Worm (Caenorhabditis elegans) whole organism, L4 larva: ENCODE results near the gene ZK455.5.

Source experiments
- F44E2.7 ChIP-seq: fragments of 200-800 bp; sonication (Bioruptor generic); IDR thresholded peaks from 2 replicates; pipeline ENCODE4 v2.1.2; 2022; ENCODE audit warnings: missing genetic modification characterization, missing compliant biosample characterization
- T20F7.1 ChIP-seq: fragments of 200-800 bp; sonication (Bioruptor generic); optimal IDR thresholded peaks from 2 replicates; lab custom pipeline; 2018; ENCODE audit warnings: mild to moderate bottlenecking, missing genetic modification characterization, missing compliant biosample characterization
- Y75B8A.6 ChIP-seq: fragments of 200-800 bp; sonication (Bioruptor generic); IDR thresholded peaks from 2 replicates; pipeline ENCODE4 v1.3.6; 2022; ENCODE audit warnings: missing genetic modification reagents, missing genetic modification characterization, missing compliant biosample characterization
- aha-1 ChIP-seq: fragments of 150-350 bp; peaks from one replicate; lab custom pipeline; 2014; ENCODE audit warnings: missing biosample characterization, missing genetic modification characterization
- ceh-82 ChIP-seq: sonication (generic microtip); optimal IDR thresholded peaks from 2 replicates; lab custom pipeline; 2017; ENCODE audit warnings: missing biosample characterization, missing genetic modification characterization
- daf-16 ChIP-seq, 3 experiments: sonication (generic microtip); optimal IDR thresholded peaks; 2 replicates each; lab custom pipeline; 2016 to 2017; ENCODE audit warnings: missing genetic modification characterization in 3 of 3, missing genetic modification reagents in 3 of 3, mild to moderate bottlenecking in 2 of 3, missing compliant biosample characterization in 2 of 3, missing biosample characterization in 1 of 3, moderate library complexity in 1 of 3
- lin-13 ChIP-seq: fragments of 150-350 bp; optimal IDR thresholded peaks from 2 replicates; lab custom pipeline; 2014; ENCODE audit warnings: missing biosample characterization, missing genetic modification reagents, missing genetic modification characterization
- madf-5 ChIP-seq, 2 experiments: fragments of 200-800 bp; sonication (Bioruptor generic); IDR thresholded peaks; 2 replicates each; pipeline ENCODE4 v1.3.6; 2022; ENCODE audit warnings: missing compliant biosample characterization in 2 of 2, missing genetic modification characterization in 2 of 2
- nhr-10 ChIP-seq: fragments of 150-350 bp; optimal IDR thresholded peaks from 2 replicates; lab custom pipeline; 2014; ENCODE audit warnings: missing biosample characterization, missing genetic modification characterization
- nhr-11 ChIP-seq: fragments of 150-350 bp; optimal IDR thresholded peaks from 2 replicates; lab custom pipeline; 2014; ENCODE audit warnings: missing biosample characterization, missing genetic modification characterization
- nhr-28 ChIP-seq: fragments of 150-350 bp; optimal IDR thresholded peaks from 2 replicates; lab custom pipeline; 2014; ENCODE audit warnings: missing biosample characterization, missing genetic modification characterization
- nhr-41 ChIP-seq: fragments of 200-800 bp; sonication (Bioruptor generic); IDR thresholded peaks from 2 replicates; pipeline ENCODE4 v1.3.6; 2022; ENCODE audit warnings: missing genetic modification reagents, missing genetic modification characterization, missing compliant biosample characterization
- unc-39 ChIP-seq: sonication (generic microtip); optimal IDR thresholded peaks from 2 replicates; lab custom pipeline; 2017; ENCODE audit warnings: missing biosample characterization, missing genetic modification characterization
- zag-1 ChIP-seq: fragments of 150-350 bp; optimal IDR thresholded peaks from 2 replicates; lab custom pipeline; 2014; ENCODE audit warnings: missing biosample characterization, missing genetic modification characterization

DNA sequence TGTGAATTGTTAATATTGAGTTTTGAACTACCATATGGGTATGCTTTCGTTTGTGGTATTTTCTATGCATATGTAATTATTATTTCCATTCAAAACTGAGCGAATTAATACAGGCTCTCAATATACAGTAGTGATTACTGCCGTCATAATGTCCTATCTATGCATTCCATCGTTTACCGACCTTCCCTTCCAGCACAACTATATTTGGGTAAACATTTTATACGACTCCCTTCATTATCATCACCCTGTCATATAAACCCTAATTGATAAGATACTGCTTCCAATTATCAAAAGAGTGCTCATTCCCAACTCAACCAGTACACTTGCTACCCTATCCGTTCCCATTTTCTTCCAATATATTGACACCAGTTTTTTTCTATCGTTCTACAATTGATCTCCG lies 36.8 kb downstream of the ZK455.5 start:
- TF ChIP-seq zag-1: no peak
- TF ChIP-seq lin-13 (GFP tag; lab: Kevin White, UChicago): no peak
- no peak for TF ChIP-seq T20F7.1 (GFP tag; lab: Kevin White, UChicago)
- TF ChIP-seq Y75B8A.6 (GFP tag; lab: Robert Waterston, UW): no peak
- TF ChIP-seq ceh-82 (tag; lab: Kevin White, UChicago): no peak
- TF ChIP-seq unc-39 (tag; lab: Kevin White, UChicago): no peak
- TF ChIP-seq F44E2.7 (GFP tag; lab: Robert Waterston, UW): no peak
- no peak for TF ChIP-seq nhr-11
- TF ChIP-seq nhr-28: peak; percentile 81
- no peak for TF ChIP-seq nhr-41 (GFP tag; lab: Robert Waterston, UW)
- no peak for TF ChIP-seq aha-1
- TF ChIP-seq madf-5 (GFP tag; IDR thresholded peaks at IDR 0.05; lab: Robert Waterston, UW): no peak
- no peak for TF ChIP-seq nhr-10 (tag; lab: Kevin White, UChicago)
- no peak for TF ChIP-seq daf-16 (GFP tag; optimal IDR thresholded peaks at IDR 0.05; lab: Kevin White, UChicago)
- peak; percentile 86 for TF ChIP-seq daf-16 (tag; optimal IDR thresholded peaks at IDR 0.05; lab: Kevin White, UChicago)
